Worm (Caenorhabditis elegans): ENCODE results near the gene rap-3.

Gene rap-3

DNA sequence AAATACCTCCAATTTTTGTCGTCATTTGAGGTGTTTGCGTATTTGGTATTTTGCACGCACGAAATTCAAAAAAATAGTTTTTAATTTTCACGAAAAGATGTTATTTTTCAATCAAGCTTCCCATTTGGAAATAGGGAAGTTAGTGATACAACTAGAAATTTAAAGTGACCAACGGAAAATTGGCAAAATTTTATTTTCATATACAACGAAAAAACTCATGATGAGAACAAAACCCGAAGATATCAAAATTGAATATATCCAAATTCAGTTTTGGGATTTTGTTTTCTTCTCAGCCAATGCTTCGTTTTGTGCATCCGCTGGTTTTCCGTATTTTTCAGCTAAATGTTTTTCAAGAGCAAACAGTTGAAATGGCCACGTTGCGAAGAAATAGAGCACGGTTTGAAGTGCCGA is 31.1 kb upstream of the rap-3 start (continued):
- no peak for TF ChIP-seq akir-1 (GFP tag; optimal IDR thresholded peaks at IDR 0.05)
- peak in 1 of 3 experiments; percentile 47 for TF ChIP-seq lin-35 (GFP tag; optimal IDR thresholded peaks at IDR 0.05)
- peak; percentile 75 for TF ChIP-seq zim-3 (tag; optimal IDR thresholded peaks at IDR 0.05)
- TF ChIP-seq ztf-6 (GFP tag; IDR thresholded peaks at IDR 0.05) = no peak
- peak; percentile 57 for TF ChIP-seq fkh-3 (tag; optimal IDR thresholded peaks at IDR 0.05)
- TF ChIP-seq hrde-1 (tag; optimal IDR thresholded peaks at IDR 0.05; ENCODE audit: borderline replicate concordance) = peak; percentile 89
- TF ChIP-seq Y79H2A.3 (GFP tag; conservative IDR thresholded peaks at IDR 0.05) = 0 out of 2 replicates have a peak, but pooled peaks have one; percentile 39
- TF ChIP-seq mxl-1 (tag; optimal IDR thresholded peaks at IDR 0.05) = peak; percentile 72
- TF ChIP-seq attf-5 (GFP tag; optimal IDR thresholded peaks at IDR 0.05) = peak; percentile 17
- peak; percentile 53; the same call in 1 of the 2 replicates for TF ChIP-seq B0336.3 (GFP tag; IDR thresholded peaks at IDR 0.05)
- peak; percentile 24 for TF ChIP-seq nhr-90 (tag; optimal IDR thresholded peaks at IDR 0.05)
- peak; percentile 46 for TF ChIP-seq lin-54 (GFP tag; optimal IDR thresholded peaks at IDR 0.05)
- peak; percentile 91 for TF ChIP-seq dpff-1 (tag; optimal IDR thresholded peaks at IDR 0.05)
- TF ChIP-seq madf-3 (GFP tag; IDR thresholded peaks at IDR 0.05) = 0 out of 2 replicates have a peak, but pooled peaks have one; percentile 38
- no peak for TF ChIP-seq gei-17 (GFP tag; optimal IDR thresholded peaks at IDR 0.05)
- TF ChIP-seq repo-1 (tag; optimal IDR thresholded peaks at IDR 0.05) = peak; percentile 78
- peak; percentile 67 for TF ChIP-seq madf-6 (GFP tag; IDR thresholded peaks at IDR 0.05)
- no peak for TF ChIP-seq aptf-3 (GFP tag; IDR thresholded peaks at IDR 0.05)
- peak; percentile 94 for TF ChIP-seq F49E8.2 (tag; optimal IDR thresholded peaks at IDR 0.05; ENCODE audit: insufficient read depth)
- peak; percentile 72 for TF ChIP-seq ekl-4 (GFP tag; IDR thresholded peaks at IDR 0.05)
- TF ChIP-seq him-1 (tag; optimal IDR thresholded peaks at IDR 0.05) = peak; percentile 64
- TF ChIP-seq unc-130 (GFP tag; optimal IDR thresholded peaks at IDR 0.05) = peak; percentile 83
- TF ChIP-seq ceh-79 (tag; optimal IDR thresholded peaks at IDR 0.05) = peak; percentile 57
- TF ChIP-seq lsy-27 (tag; optimal IDR thresholded peaks at IDR 0.05; ENCODE audit: borderline replicate concordance, insufficient read depth) = no peak
- TF ChIP-seq nfyb-1 (GFP tag; IDR thresholded peaks at IDR 0.05) = peak; percentile 21; the same call in 1 of the 2 replicates
- no peak for TF ChIP-seq hlh-26 (GFP tag; conservative IDR thresholded peaks at IDR 0.05)
- no peak for TF ChIP-seq F22D6.2 (tag; optimal IDR thresholded peaks at IDR 0.05)
- TF ChIP-seq ceh-91 (GFP tag; IDR thresholded peaks at IDR 0.05) = no peak
- peak; percentile 63 for TF ChIP-seq chd-7 (tag; optimal IDR thresholded peaks at IDR 0.05)
- peak; percentile 61 for TF ChIP-seq B0035.1 (tag; optimal IDR thresholded peaks at IDR 0.05)
- no peak for TF ChIP-seq lin-40 (tag; optimal IDR thresholded peaks at IDR 0.05)
- peak; percentile 76 for TF ChIP-seq F57C9.4 (tag; optimal IDR thresholded peaks at IDR 0.05)
- TF ChIP-seq cebp-1 (GFP tag; IDR thresholded peaks at IDR 0.05) = no peak
- TF ChIP-seq cebp-1 (tag; optimal IDR thresholded peaks at IDR 0.05) = peak; percentile 28
- no peak for TF ChIP-seq sea-2 (GFP tag; IDR thresholded peaks at IDR 0.05)
- peak; percentile 37 for TF ChIP-seq lsl-1 (GFP tag; optimal IDR thresholded peaks at IDR 0.05)
- no peak for TF ChIP-seq ZK185.1 (tag; optimal IDR thresholded peaks at IDR 0.05; ENCODE audit: poor library complexity, severe bottlenecking)
- TF ChIP-seq F10E7.11 (tag; optimal IDR thresholded peaks at IDR 0.05) = peak; percentile 91
- no peak for TF ChIP-seq hlh-12 (tag; optimal IDR thresholded peaks at IDR 0.05)
- TF ChIP-seq T26A5.8 (tag; optimal IDR thresholded peaks at IDR 0.05) = peak; percentile 59
- no peak for TF ChIP-seq ama-1 (optimal IDR thresholded peaks at IDR 0.05)
- TF ChIP-seq ama-1 (GFP tag; optimal IDR thresholded peaks at IDR 0.05) = peak in 1 of 2 experiments; percentile 63
- TF ChIP-seq xnd-1 (tag; optimal IDR thresholded peaks at IDR 0.05) = peak; percentile 53
- TF ChIP-seq let-526 (GFP tag; IDR thresholded peaks at IDR 0.05) = no peak
- peak; percentile 59 for TF ChIP-seq lin-26 (GFP tag; IDR thresholded peaks at IDR 0.05)
- TF ChIP-seq Y67H2A.10 (GFP tag; conservative IDR thresholded peaks at IDR 0.05) = no peak
- TF ChIP-seq nhr-120 (GFP tag; IDR thresholded peaks at IDR 0.05) = no peak
- peak; percentile 54 for TF ChIP-seq snpc-4 (GFP tag; optimal IDR thresholded peaks at IDR 0.05)
- TF ChIP-seq snpc-4 (tag; optimal IDR thresholded peaks at IDR 0.05) = peak in 2 of 4 experiments; percentile 37 to 45

Data from whole organism, young adult.